Worm (Caenorhabditis elegans) whole organism, L4 larva: ENCODE results near the gene T27E4.1.

ENCODE experiments used
- F44E2.7 ChIP-seq: fragments of 200-800 bp; sonication (Bioruptor generic); IDR thresholded peaks from 2 replicates; pipeline ENCODE4 v2.1.2; 2022; ENCODE audit warnings: missing genetic modification characterization, missing compliant biosample characterization
- F49E8.2 ChIP-seq: sonication (generic microtip); optimal IDR thresholded peaks from 2 replicates; lab custom pipeline; 2016; ENCODE audit warnings: missing compliant biosample characterization, mild to moderate bottlenecking, missing genetic modification characterization, borderline replicate concordance
- T26A8.4 ChIP-seq: fragments of 200-800 bp; sonication (Bioruptor generic); IDR thresholded peaks from 2 replicates; pipeline ENCODE4 v1.3.6; 2022; ENCODE audit warnings: missing genetic modification characterization, missing compliant biosample characterization
- Y105C5A.15 ChIP-seq: fragments of 200-800 bp; sonication (Bioruptor generic); IDR thresholded peaks from 2 replicates; pipeline ENCODE4 v1.3.6; 2022; ENCODE audit warnings: missing genetic modification characterization, missing compliant biosample characterization
- aha-1 ChIP-seq: fragments of 150-350 bp; peaks from one replicate; lab custom pipeline; 2014; ENCODE audit warnings: missing biosample characterization, missing genetic modification characterization
- ama-1 ChIP-seq: fragments of 150-350 bp; optimal IDR thresholded peaks from 2 replicates; lab custom pipeline; 2014; ENCODE audit warnings: inconsistent platforms, mixed read lengths
- arid-1 ChIP-seq: fragments of 200-800 bp; sonication (Bioruptor generic); conservative IDR thresholded peaks from 2 replicates; pipeline ENCODE4 v1.3.6; 2022; ENCODE audit warnings: missing genetic modification reagents, missing genetic modification characterization, missing compliant biosample characterization
- ceh-20 ChIP-seq: fragments of 200-800 bp; sonication (Bioruptor generic); IDR thresholded peaks from 2 replicates; pipeline ENCODE4 v1.3.6; 2022; ENCODE audit warnings: missing genetic modification reagents, missing genetic modification characterization, missing compliant biosample characterization
- ceh-28 ChIP-seq: fragments of 150-350 bp; optimal IDR thresholded peaks from 2 replicates; lab custom pipeline; 2014; ENCODE audit warnings: missing biosample characterization, missing genetic modification reagents, missing genetic modification characterization
- ceh-62 ChIP-seq: sonication (generic microtip); optimal IDR thresholded peaks from 2 replicates; lab custom pipeline; 2017; ENCODE audit warnings: missing biosample characterization, missing genetic modification characterization
- ceh-82 ChIP-seq: sonication (generic microtip); optimal IDR thresholded peaks from 2 replicates; lab custom pipeline; 2017; ENCODE audit warnings: missing biosample characterization, missing genetic modification characterization
- ces-1 ChIP-seq: fragments of 150-350 bp; sonication (generic microtip); optimal IDR thresholded peaks from 4 replicates; lab custom pipeline; 2014; ENCODE audit warnings: missing biosample characterization, missing genetic modification reagents, missing genetic modification characterization
- cey-2 ChIP-seq: sonication (generic microtip); optimal IDR thresholded peaks from 3 replicates; lab custom pipeline; 2017; ENCODE audit warnings: missing genetic modification characterization, mild to moderate bottlenecking, missing compliant biosample characterization, antibody characterized with exemption, borderline replicate concordance; ENCODE audit not compliant: insufficient read depth
- dmd-6 ChIP-seq: fragments of 200-800 bp; sonication (Bioruptor generic); IDR thresholded peaks from 2 replicates; pipeline ENCODE4 v1.3.6; 2022; ENCODE audit warnings: missing genetic modification reagents, missing genetic modification characterization, missing compliant biosample characterization
- fkh-10 ChIP-seq: fragments of 150-350 bp; optimal IDR thresholded peaks from 2 replicates; lab custom pipeline; 2014; ENCODE audit warnings: missing biosample characterization, missing genetic modification reagents, missing genetic modification characterization
- hlh-30 ChIP-seq: sonication (generic microtip); optimal IDR thresholded peaks from 2 replicates; lab custom pipeline; 2017; ENCODE audit warnings: antibody characterized with exemption, mild to moderate bottlenecking, missing genetic modification characterization, missing compliant biosample characterization; ENCODE audit not compliant: insufficient read depth
- jun-1 ChIP-seq: fragments of 150-350 bp; optimal IDR thresholded peaks from 2 replicates; lab custom pipeline; 2014; ENCODE audit warnings: missing biosample characterization, missing genetic modification reagents, missing genetic modification characterization
- lin-1 ChIP-seq: fragments of 200-800 bp; sonication (Bioruptor generic); IDR thresholded peaks from 2 replicates; pipeline ENCODE4 v1.3.6; 2022; ENCODE audit warnings: missing genetic modification reagents, missing genetic modification characterization, missing compliant biosample characterization
- lin-38 ChIP-seq: fragments of 200-800 bp; sonication (Bioruptor generic); IDR thresholded peaks from 2 replicates; pipeline ENCODE4 v1.3.6; 2022; ENCODE audit warnings: missing genetic modification reagents, missing genetic modification characterization, missing compliant biosample characterization
- madf-5 ChIP-seq, 2 experiments: fragments of 200-800 bp; sonication (Bioruptor generic); IDR thresholded peaks; 2 replicates each; pipeline ENCODE4 v1.3.6; 2022; ENCODE audit warnings: missing compliant biosample characterization in 2 of 2, missing genetic modification characterization in 2 of 2
- mdl-1 ChIP-seq, 2 experiments: fragments of 150-350 bp in 1 of 2; sonication (generic microtip) in 1 of 2; optimal IDR thresholded peaks; 2 replicates each; lab custom pipeline; 2014 to 2017; ENCODE audit warnings: missing biosample characterization in 2 of 2, missing genetic modification characterization in 2 of 2
- mep-1 ChIP-seq: fragments of 150-350 bp; sonication (generic microtip); optimal IDR thresholded peaks from 3 replicates; lab custom pipeline; 2014; ENCODE audit warnings: missing biosample characterization, missing genetic modification characterization
- mxl-3 ChIP-seq: fragments of 200-800 bp; sonication (Bioruptor generic); optimal IDR thresholded peaks from 2 replicates; lab custom pipeline; 2018; ENCODE audit warnings: mild to moderate bottlenecking, missing genetic modification characterization, missing compliant biosample characterization
- nhr-111 ChIP-seq: fragments of 200-800 bp; sonication (Bioruptor generic); optimal IDR thresholded peaks from 2 replicates; lab custom pipeline; 2018; ENCODE audit warnings: mild to moderate bottlenecking, missing genetic modification characterization, missing compliant biosample characterization
- nhr-42 ChIP-seq: fragments of 200-800 bp; sonication (Bioruptor generic); IDR thresholded peaks from 2 replicates; pipeline ENCODE4 v1.3.6; 2022; ENCODE audit warnings: missing genetic modification characterization, missing compliant biosample characterization
- nhr-76 ChIP-seq: fragments of 150-350 bp; optimal IDR thresholded peaks from 2 replicates; lab custom pipeline; 2014; ENCODE audit warnings: missing biosample characterization, missing genetic modification characterization
- php-3 ChIP-seq: fragments of 200-800 bp; sonication (Bioruptor generic); IDR thresholded peaks from 2 replicates; pipeline ENCODE4 v1.3.6; 2022; ENCODE audit warnings: missing genetic modification reagents, missing genetic modification characterization, missing compliant biosample characterization
- sdz-12 ChIP-seq: fragments of 200-800 bp; sonication (Bioruptor generic); optimal IDR thresholded peaks from 2 replicates; lab custom pipeline; 2018; ENCODE audit warnings: mild to moderate bottlenecking, missing genetic modification characterization, missing compliant biosample characterization
- tag-97 ChIP-seq: fragments of 200-800 bp; sonication (Bioruptor generic); IDR thresholded peaks from 2 replicates; pipeline ENCODE4 v1.3.6; 2022; ENCODE audit warnings: missing genetic modification characterization, missing compliant biosample characterization
- unc-62 ChIP-seq, 3 experiments: fragments of 150-350 bp in 1 of 3; sonication (generic microtip); optimal IDR thresholded peaks in 2 of 3; peaks in 1 of 3; 1 replicate in 1 of 3; 2 replicates in 2 of 3; lab custom pipeline; 2014 to 2017; ENCODE audit warnings: missing biosample characterization in 3 of 3, missing genetic modification characterization in 3 of 3, missing genetic modification reagents in 3 of 3, missing genotype in 1 of 3
- zip-11 ChIP-seq: fragments of 200-800 bp; sonication (Bioruptor generic); IDR thresholded peaks from 2 replicates; pipeline ENCODE4 v1.3.6; 2022; ENCODE audit warnings: missing genetic modification characterization, missing compliant biosample characterization
- zip-2 ChIP-seq: fragments of 150-350 bp; optimal IDR thresholded peaks from 2 replicates; lab custom pipeline; 2014; ENCODE audit warnings: missing biosample characterization, missing genetic modification characterization

T27E4.1 gene

ce11 chrV:9092209-9092608 lies at the start of gene T27E4.1:
TSS of gene T27E4.1 (plus strand) at chrV:9092345.
- TF ChIP-seq lin-1 (GFP tag; lab: Robert Waterston, UW) (no peak), cey-2 (tag; lab: Kevin White, UChicago) (no peak), nhr-111 (GFP tag; lab: Kevin White, UChicago) (no peak), Y105C5A.15 (no peak), ceh-62 (tag; lab: Kevin White, UChicago) (no peak), fkh-10 (GFP tag; lab: Kevin White, UChicago) (peak; percentile 30), F49E8.2 (tag; lab: Kevin White, UChicago) (no peak), sdz-12 (GFP tag; lab: Kevin White, UChicago) (no peak), hlh-30 (tag; lab: Kevin White, UChicago) (peak; percentile 31), mdl-1 (tag; optimal IDR thresholded peaks at IDR 0.05; lab: Kevin White, UChicago) (no peak), ceh-20 (0 out of 2 replicates have a peak, but pooled peaks have one; percentile 21), ceh-82 (tag; lab: Kevin White, UChicago) (no peak), mep-1 (tag; lab: Kevin White, UChicago) (peak; percentile 12), arid-1 (no peak), zip-11 (GFP tag; lab: Robert Waterston, UW) (no peak)
- TF ChIP-seq, all 104 proteins: peak for 4

- TF ChIP-seq unc-62 (GFP tag; optimal IDR thresholded peaks at IDR 0.05 in 1 of 2; lab: Kevin White, UChicago) (peak in 1 of 2 experiments; percentile 1), unc-62 (tag; optimal IDR thresholded peaks at IDR 0.05; lab: Kevin White, UChicago) (no peak), ama-1 (no peak)
- TF ChIP-seq, all 104 proteins: peak for 1
Observed at ce11 chrV:9044871-9045270, 47.3 kb upstream of the T27E4.1 start, which contains the start of gene nhr-30. TSS of gene nhr-30 (plus strand) at chrV:9045171.

ce11 chrV:9047555-9048049 lies 44.5 kb upstream of the T27E4.1 start, which contains the start of gene C25E10.17:
TSS of gene C25E10.17 (minus strand) at chrV:9047605.
- TF ChIP-seq ceh-28 (tag; lab: Kevin White, UChicago) (no peak), unc-62 (GFP tag; optimal IDR thresholded peaks at IDR 0.05 in 1 of 2; lab: Kevin White, UChicago) (no peak), unc-62 (tag; optimal IDR thresholded peaks at IDR 0.05; lab: Kevin White, UChicago) (no peak), dmd-6 (no peak), aha-1 (tag; lab: Kevin White, UChicago) (peak; percentile 92)

- TF ChIP-seq F44E2.7 (GFP tag; lab: Robert Waterston, UW) (no peak), madf-5 (GFP tag; IDR thresholded peaks at IDR 0.05; lab: Robert Waterston, UW) (no peak), tag-97 (GFP tag; lab: Robert Waterston, UW) (no peak), F49E8.2 (tag; lab: Kevin White, UChicago) (no peak), mxl-3 (GFP tag; lab: Kevin White, UChicago) (no peak), lin-38 (GFP tag; lab: Robert Waterston, UW) (no peak), mep-1 (tag; lab: Kevin White, UChicago) (no peak), hlh-30 (tag; lab: Kevin White, UChicago) (no peak), T26A8.4 (no peak), jun-1 (tag; lab: Kevin White, UChicago) (no peak), ces-1 (GFP tag; lab: Kevin White, UChicago) (no peak), zip-11 (GFP tag; lab: Robert Waterston, UW) (no peak), Y105C5A.15 (no peak), nhr-111 (GFP tag; lab: Kevin White, UChicago) (no peak), php-3 (GFP tag; lab: Robert Waterston, UW) (no peak), nhr-42 (GFP tag; lab: Robert Waterston, UW) (no peak)
Observed at ce11 chrV:9049271-9049670, 42.9 kb upstream of the T27E4.1 start.

ce11 chrV:9051100-9051499 lies 41.0 kb upstream of the T27E4.1 start, which contains the start of gene C25E10.7:
TSS of gene C25E10.7 (minus strand) at chrV:9051200.
- no peak for TF ChIP-seq nhr-76 (tag; lab: Kevin White, UChicago)
- no peak for TF ChIP-seq zip-2 (tag; lab: Kevin White, UChicago)
- no peak for TF ChIP-seq aha-1 (tag; lab: Kevin White, UChicago)
- TF ChIP-seq mep-1 (tag; lab: Kevin White, UChicago), result no peak
- TF ChIP-seq, all 104 proteins: peak for 0
